Worm (Caenorhabditis elegans): ENCODE measurements around the gene C18A3.11.
A peak's percentile ranks its signal among the peaks of the same experiment; 100 is the strongest.

C18A3.11 gene

DNA sequence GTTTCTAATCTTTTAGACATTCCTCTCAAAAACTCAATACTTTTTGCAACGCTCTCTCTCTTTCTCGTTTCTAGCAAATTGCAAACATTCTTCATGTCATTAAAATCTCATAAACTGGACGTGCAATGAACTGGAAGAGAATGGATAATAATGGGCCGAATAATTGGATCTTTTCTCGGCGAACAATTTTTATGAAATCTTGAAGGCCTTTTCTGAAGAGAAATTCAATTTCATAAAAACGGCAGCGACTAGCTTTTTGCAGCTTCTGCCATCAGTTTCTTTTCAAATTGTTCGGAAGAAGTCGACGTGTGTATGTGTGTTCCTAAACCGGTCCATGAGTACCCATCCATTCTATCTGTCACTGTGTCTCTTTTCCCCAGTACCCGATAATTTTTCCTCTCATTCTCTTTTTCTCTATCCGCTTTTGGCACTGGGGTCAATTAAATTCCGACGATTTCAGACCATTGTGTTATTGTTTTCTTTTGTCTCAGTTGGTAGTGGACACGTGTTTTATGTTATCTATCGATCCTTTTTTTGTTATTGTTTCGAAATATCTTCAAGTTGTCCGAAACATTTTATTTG is 28.1 kb upstream of the C18A3.11 start:
- TF ChIP-seq nhr-23 (tag; optimal IDR thresholded peaks at IDR 0.05), result peak; percentile 13
- TF ChIP-seq nhr-25 (tag; optimal IDR thresholded peaks at IDR 0.05), result peak; percentile 62
- TF ChIP-seq egl-5 (tag; optimal IDR thresholded peaks at IDR 0.05), result peak; percentile 91
- no peak for TF ChIP-seq mml-1 (tag; optimal IDR thresholded peaks at IDR 0.05)
- TF ChIP-seq ceh-9 (tag; optimal IDR thresholded peaks at IDR 0.05), result no peak
- peak; percentile 30 for TF ChIP-seq hmg-11 (tag; optimal IDR thresholded peaks at IDR 0.05)
- peak; percentile 11 for TF ChIP-seq snpc-4 (tag; optimal IDR thresholded peaks at IDR 0.05)
- no peak for TF ChIP-seq pqm-1 (tag; optimal IDR thresholded peaks at IDR 0.05)

ce11 chrII:5704479-5704878 is 26.4 kb upstream of the C18A3.11 start:
- TF ChIP-seq egl-5 (tag; optimal IDR thresholded peaks at IDR 0.05), result peak; percentile 6
- no peak for TF ChIP-seq daf-12 (tag; optimal IDR thresholded peaks at IDR 0.05)
- no peak for TF ChIP-seq aly-2 (tag; optimal IDR thresholded peaks at IDR 0.05)
- TF ChIP-seq zag-1 (tag; optimal IDR thresholded peaks at IDR 0.05), result no peak
- no peak for TF ChIP-seq ztf-11 (tag; optimal IDR thresholded peaks at IDR 0.05)

- TF ChIP-seq lsy-12 (tag; optimal IDR thresholded peaks at IDR 0.05), result no peak
- TF ChIP-seq mdl-1 (tag; optimal IDR thresholded peaks at IDR 0.05), result no peak
- TF ChIP-seq nhr-237 (tag; optimal IDR thresholded peaks at IDR 0.05), result no peak
- TF ChIP-seq egl-5 (tag; optimal IDR thresholded peaks at IDR 0.05), result peak; percentile 6
- TF ChIP-seq elt-1 (tag; optimal IDR thresholded peaks at IDR 0.05), result no peak
- TF ChIP-seq pha-4 (tag; optimal IDR thresholded peaks at IDR 0.05), result peak; percentile 25
- TF ChIP-seq nfya-1 (tag; optimal IDR thresholded peaks at IDR 0.05; ENCODE audit: insufficient read depth), result peak; percentile 41
- no peak for TF ChIP-seq ama-1 (optimal IDR thresholded peaks at IDR 0.05)
- no peak for TF ChIP-seq nhr-12 (tag; optimal IDR thresholded peaks at IDR 0.05)
- no peak for TF ChIP-seq elt-2 (tag; optimal IDR thresholded peaks at IDR 0.05)
Measured at ce11 chrII:5707532-5707931, 23.3 kb upstream of the C18A3.11 start, which contains the start of gene osta-2. Gene osta-2, plus strand, starts transcription at chrII:5707691.

DNA sequence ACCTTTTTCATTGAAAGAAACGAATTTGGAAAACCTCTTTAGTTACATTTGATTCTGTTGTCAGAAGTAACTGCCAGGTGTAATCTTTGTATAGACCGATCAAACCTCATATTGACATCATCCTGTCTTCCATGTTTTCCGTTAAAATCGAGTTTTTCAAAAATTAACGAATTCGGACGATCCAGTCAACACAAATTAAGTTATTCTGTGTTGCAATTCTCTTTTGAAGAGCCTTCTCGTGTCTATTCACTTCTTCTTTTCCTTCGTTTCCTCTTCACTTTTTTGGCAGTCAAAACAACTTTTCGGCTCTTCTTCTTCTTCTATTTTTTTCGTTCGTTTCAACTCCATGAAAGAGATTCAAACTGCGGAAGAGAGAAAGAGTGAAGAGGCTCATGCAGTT is 22.7 kb upstream of the C18A3.11 start:
- no peak for TF ChIP-seq R02D3.7 (tag; optimal IDR thresholded peaks at IDR 0.05)
- TF ChIP-seq fkh-2 (tag; optimal IDR thresholded peaks at IDR 0.05), result no peak
- no peak for TF ChIP-seq tbx-2 (tag; optimal IDR thresholded peaks at IDR 0.05)
- TF ChIP-seq nfya-1 (tag; optimal IDR thresholded peaks at IDR 0.05; ENCODE audit: insufficient read depth), result peak; percentile 18
- TF ChIP-seq fkh-10 (GFP tag; optimal IDR thresholded peaks at IDR 0.05), result peak; percentile 95

DNA sequence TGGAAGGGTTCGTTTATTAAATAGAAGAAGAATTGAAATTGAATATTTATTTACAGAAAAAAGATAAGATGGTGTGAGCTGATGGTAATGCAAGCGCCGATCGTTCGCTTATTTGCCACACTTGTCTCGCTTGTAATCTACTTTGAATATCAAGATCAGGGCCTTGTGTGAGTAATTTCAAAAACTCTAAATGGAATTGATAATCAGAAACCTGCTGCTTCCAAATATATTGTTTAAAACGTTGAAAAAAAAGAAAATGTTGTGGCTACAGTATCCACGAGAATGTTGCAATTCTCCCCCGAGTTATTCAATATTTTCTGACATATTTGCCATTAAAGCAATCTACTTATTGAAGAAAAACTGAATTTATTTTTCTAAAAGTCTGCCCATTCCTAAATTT is 20.0 kb upstream of the C18A3.11 start:
- TF ChIP-seq nhr-77 (tag; optimal IDR thresholded peaks at IDR 0.05) (no peak), unc-62 (GFP tag; optimal IDR thresholded peaks at IDR 0.05) (no peak), ZK546.5 (tag; optimal IDR thresholded peaks at IDR 0.05) (no peak), ztf-4 (tag; optimal IDR thresholded peaks at IDR 0.05) (no peak), unc-39 (tag; optimal IDR thresholded peaks at IDR 0.05) (no peak), hmg-11 (tag; optimal IDR thresholded peaks at IDR 0.05) (no peak), ceh-16 (tag; optimal IDR thresholded peaks at IDR 0.05) (no peak), egl-27 (tag; optimal IDR thresholded peaks at IDR 0.05) (no peak), nhr-43 (tag; optimal IDR thresholded peaks at IDR 0.05; ENCODE audit: poor library complexity, severe bottlenecking) (no peak), tbx-2 (tag; optimal IDR thresholded peaks at IDR 0.05) (no peak), nhr-23 (tag; optimal IDR thresholded peaks at IDR 0.05) (no peak), ama-1 (optimal IDR thresholded peaks at IDR 0.05) (no peak), ceh-82 (tag; optimal IDR thresholded peaks at IDR 0.05) (no peak), mml-1 (tag; optimal IDR thresholded peaks at IDR 0.05) (no peak), ceh-9 (tag; optimal IDR thresholded peaks at IDR 0.05) (no peak)

- TF ChIP-seq elt-2 (tag; optimal IDR thresholded peaks at IDR 0.05) (peak; percentile 22), egl-5 (tag; optimal IDR thresholded peaks at IDR 0.05) (no peak), ama-1 (optimal IDR thresholded peaks at IDR 0.05) (peak; percentile 33), pha-4 (tag; optimal IDR thresholded peaks at IDR 0.05) (no peak), lsy-12 (tag; optimal IDR thresholded peaks at IDR 0.05) (no peak), nhr-25 (tag; optimal IDR thresholded peaks at IDR 0.05) (no peak), ztf-4 (tag; optimal IDR thresholded peaks at IDR 0.05) (peak; percentile 44)
Measured at ce11 chrII:5712126-5712525, 18.7 kb upstream of the C18A3.11 start.

All from whole organism, L3 larva.